Worm (Caenorhabditis elegans) whole organism, L3 larva: ENCODE results near the gene ocr-1.

Experiments
- R02D3.7 ChIP-seq: fragments of 150-350 bp; optimal IDR thresholded peaks from 2 replicates; lab custom pipeline; 2014; ENCODE audit warnings: missing biosample characterization, missing genetic modification characterization
- ZK546.5 ChIP-seq: sonication (generic microtip); optimal IDR thresholded peaks from 2 replicates; lab custom pipeline; 2017; ENCODE audit warnings: missing biosample characterization, missing genetic modification characterization
- aly-2 ChIP-seq: fragments of 150-350 bp; optimal IDR thresholded peaks from 2 replicates; lab custom pipeline; 2014; ENCODE audit warnings: missing biosample characterization, missing genetic modification characterization
- ama-1 ChIP-seq: fragments of 150-350 bp; optimal IDR thresholded peaks from 2 replicates; lab custom pipeline; 2018
- ceh-28 ChIP-seq: fragments of 150-350 bp; optimal IDR thresholded peaks from 2 replicates; lab custom pipeline; 2014; ENCODE audit warnings: missing biosample characterization, missing genetic modification reagents, missing genetic modification characterization
- ceh-82 ChIP-seq: fragments of 150-350 bp; optimal IDR thresholded peaks from 2 replicates; lab custom pipeline; 2014; ENCODE audit warnings: missing biosample characterization, missing genetic modification characterization
- ceh-9 ChIP-seq: sonication (generic microtip); optimal IDR thresholded peaks from 2 replicates; lab custom pipeline; 2018; ENCODE audit warnings: missing biosample characterization, missing genetic modification characterization
- daf-12 ChIP-seq: fragments of 150-350 bp; optimal IDR thresholded peaks from 2 replicates; lab custom pipeline; 2014; ENCODE audit warnings: missing biosample characterization, missing genetic modification reagents, missing genetic modification characterization
- egl-27 ChIP-seq: sonication (generic microtip); optimal IDR thresholded peaks from 4 replicates; lab custom pipeline; 2017; ENCODE audit warnings: missing biosample characterization, missing genetic modification reagents, missing genetic modification characterization
- egl-5 ChIP-seq: fragments of 150-350 bp; optimal IDR thresholded peaks from 2 replicates; lab custom pipeline; 2017; ENCODE audit warnings: missing biosample characterization, missing genetic modification reagents, missing genetic modification characterization, inconsistent platforms
- elt-1 ChIP-seq: fragments of 150-350 bp; optimal IDR thresholded peaks from 2 replicates; lab custom pipeline; 2014; ENCODE audit warnings: missing biosample characterization, missing genetic modification characterization
- elt-2 ChIP-seq: sonication (generic microtip); optimal IDR thresholded peaks from 2 replicates; lab custom pipeline; 2016; ENCODE audit warnings: missing genetic modification reagents, mild to moderate bottlenecking, missing genetic modification characterization, missing compliant biosample characterization
- elt-3 ChIP-seq, 3 experiments: fragments of 150-350 bp in 1 of 3; sonication (generic microtip) in 2 of 3; optimal IDR thresholded peaks; 2 replicates in 2 of 3; 4 replicates in 1 of 3; lab custom pipeline; 2014 to 2017; ENCODE audit warnings: missing biosample characterization in 3 of 3, missing genetic modification characterization in 3 of 3
- fkh-10 ChIP-seq: sonication (generic microtip); optimal IDR thresholded peaks from 2 replicates; lab custom pipeline; 2017; ENCODE audit warnings: missing biosample characterization, missing genetic modification reagents, missing genetic modification characterization
- fkh-2 ChIP-seq: fragments of 150-350 bp; optimal IDR thresholded peaks from 2 replicates; lab custom pipeline; 2014; ENCODE audit warnings: missing biosample characterization, missing genetic modification reagents, missing genetic modification characterization
- fos-1 ChIP-seq: fragments of 150-350 bp; optimal IDR thresholded peaks from 2 replicates; lab custom pipeline; 2014; ENCODE audit warnings: missing biosample characterization, missing genetic modification characterization
- hmg-11 ChIP-seq: sonication (generic microtip); optimal IDR thresholded peaks from 2 replicates; lab custom pipeline; 2016; ENCODE audit warnings: missing genetic modification characterization, missing compliant biosample characterization
- jun-1 ChIP-seq: fragments of 150-350 bp; optimal IDR thresholded peaks from 2 replicates; lab custom pipeline; 2014; ENCODE audit warnings: missing biosample characterization, missing genetic modification reagents, missing genetic modification characterization
- lin-15B ChIP-seq: fragments of 150-350 bp; optimal IDR thresholded peaks from 2 replicates; lab custom pipeline; 2014; ENCODE audit warnings: missing biosample characterization, missing genetic modification characterization
- lin-39 ChIP-seq: fragments of 150-350 bp; optimal IDR thresholded peaks from 2 replicates; lab custom pipeline; 2018; ENCODE audit warnings: missing biosample characterization, missing genetic modification reagents, missing genetic modification characterization
- lsy-12 ChIP-seq: sonication (generic microtip); optimal IDR thresholded peaks from 2 replicates; lab custom pipeline; 2016; ENCODE audit warnings: mild to moderate bottlenecking, missing genetic modification characterization, missing compliant biosample characterization
- mdl-1 ChIP-seq: fragments of 150-350 bp; optimal IDR thresholded peaks from 2 replicates; lab custom pipeline; 2014; ENCODE audit warnings: missing biosample characterization, missing genetic modification characterization
- mml-1 ChIP-seq: fragments of 150-350 bp; sonication (generic microtip); optimal IDR thresholded peaks from 3 replicates; lab custom pipeline; 2014; ENCODE audit warnings: missing biosample characterization, missing genetic modification characterization
- nfya-1 ChIP-seq: sonication (generic microtip); optimal IDR thresholded peaks from 2 replicates; lab custom pipeline; 2017; ENCODE audit warnings: missing genetic modification characterization, mild to moderate bottlenecking, missing compliant biosample characterization, antibody characterized with exemption, moderate library complexity; ENCODE audit not compliant: insufficient read depth
- nhr-11 ChIP-seq: fragments of 150-350 bp; optimal IDR thresholded peaks from 2 replicates; lab custom pipeline; 2014; ENCODE audit warnings: missing biosample characterization, missing genetic modification characterization
- nhr-12 ChIP-seq: fragments of 150-350 bp; optimal IDR thresholded peaks from 2 replicates; lab custom pipeline; 2014; ENCODE audit warnings: missing biosample characterization, missing genetic modification characterization
- nhr-23 ChIP-seq: fragments of 150-350 bp; optimal IDR thresholded peaks from 2 replicates; lab custom pipeline; 2014; ENCODE audit warnings: missing biosample characterization, missing genetic modification reagents, missing genetic modification characterization
- nhr-237 ChIP-seq: fragments of 150-350 bp; optimal IDR thresholded peaks from 2 replicates; lab custom pipeline; 2014; ENCODE audit warnings: missing biosample characterization, missing genetic modification characterization
- nhr-25 ChIP-seq: sonication (generic microtip); optimal IDR thresholded peaks from 2 replicates; lab custom pipeline; 2017; ENCODE audit warnings: missing biosample characterization, missing genetic modification characterization
- nhr-28 ChIP-seq: fragments of 150-350 bp; optimal IDR thresholded peaks from 2 replicates; lab custom pipeline; 2014; ENCODE audit warnings: missing biosample characterization, missing genetic modification characterization
- nhr-43 ChIP-seq: sonication (generic microtip); optimal IDR thresholded peaks from 2 replicates; lab custom pipeline; 2016; ENCODE audit warnings: mild to moderate bottlenecking, missing genetic modification characterization, missing compliant biosample characterization; ENCODE audit not compliant: poor library complexity, severe bottlenecking
- nhr-67 ChIP-seq: fragments of 150-350 bp; optimal IDR thresholded peaks from 2 replicates; lab custom pipeline; 2014; ENCODE audit warnings: missing biosample characterization, missing genetic modification characterization
- nhr-76 ChIP-seq: fragments of 150-350 bp; sonication (generic microtip); optimal IDR thresholded peaks from 5 replicates; lab custom pipeline; 2014; ENCODE audit warnings: missing biosample characterization, missing genetic modification characterization
- nhr-77 ChIP-seq: fragments of 150-350 bp; optimal IDR thresholded peaks from 2 replicates; lab custom pipeline; 2014; ENCODE audit warnings: missing biosample characterization, missing genetic modification characterization
- pqm-1 ChIP-seq: fragments of 150-350 bp; optimal IDR thresholded peaks from 2 replicates; lab custom pipeline; 2017; ENCODE audit warnings: missing biosample characterization, missing genetic modification characterization, inconsistent platforms
- sea-2 ChIP-seq: fragments of 150-350 bp; sonication (generic microtip); optimal IDR thresholded peaks from 4 replicates; lab custom pipeline; 2014; ENCODE audit warnings: missing biosample characterization, missing genetic modification reagents, missing genetic modification characterization
- skn-1 ChIP-seq: fragments of 150-350 bp; optimal IDR thresholded peaks from 2 replicates; lab custom pipeline; 2014; ENCODE audit warnings: missing biosample characterization, missing genetic modification characterization
- snpc-4 ChIP-seq: fragments of 150-350 bp; optimal IDR thresholded peaks from 2 replicates; lab custom pipeline; 2014; ENCODE audit warnings: missing biosample characterization, missing genetic modification characterization
- tbx-2 ChIP-seq: sonication (generic microtip); optimal IDR thresholded peaks from 2 replicates; lab custom pipeline; 2016; ENCODE audit warnings: mild to moderate bottlenecking, missing genetic modification characterization, missing compliant biosample characterization
- unc-39 ChIP-seq: sonication (generic microtip); optimal IDR thresholded peaks from 4 replicates; lab custom pipeline; 2017; ENCODE audit warnings: missing biosample characterization, missing genetic modification characterization
- unc-62 ChIP-seq: fragments of 150-350 bp; sonication (generic microtip); optimal IDR thresholded peaks from 4 replicates; lab custom pipeline; 2014; ENCODE audit warnings: missing biosample characterization, missing genetic modification reagents, missing genetic modification characterization
- zag-1 ChIP-seq: fragments of 150-350 bp; optimal IDR thresholded peaks from 2 replicates; lab custom pipeline; 2014; ENCODE audit warnings: missing biosample characterization, missing genetic modification characterization
- ztf-11 ChIP-seq: fragments of 150-350 bp; optimal IDR thresholded peaks from 2 replicates; lab custom pipeline; 2014; ENCODE audit warnings: missing biosample characterization, missing genetic modification characterization
- ztf-4 ChIP-seq: fragments of 150-350 bp; optimal IDR thresholded peaks from 2 replicates; lab custom pipeline; 2014; ENCODE audit warnings: missing biosample characterization, missing genetic modification characterization

ocr-1 gene

DNA sequence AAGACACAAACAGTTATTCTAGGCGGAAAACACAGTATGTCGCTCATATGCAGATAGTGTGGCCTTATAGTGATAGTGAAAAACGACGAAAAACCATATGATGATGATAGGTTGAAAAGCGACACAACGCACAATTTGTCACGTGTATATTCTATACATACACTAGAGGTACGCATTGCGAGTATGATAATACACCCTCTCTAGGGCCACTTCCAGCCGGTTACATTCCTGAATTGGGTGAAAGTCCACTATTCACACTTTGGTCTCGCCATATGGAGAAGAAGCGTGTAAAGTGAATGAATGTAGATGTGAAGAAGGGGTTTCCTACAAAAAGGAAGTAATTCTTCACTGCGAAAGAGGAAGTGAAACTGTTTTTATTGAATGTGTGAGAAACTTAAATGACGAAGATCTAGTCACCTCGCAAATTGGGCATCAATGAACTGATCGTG lies 34.7 kb upstream of the ocr-1 start (continued):
- TF ChIP-seq nhr-28 (no peak), mml-1 (tag; lab: Kevin White, UChicago) (no peak), fkh-2 (tag; lab: Kevin White, UChicago) (no peak), nhr-25 (tag; lab: Kevin White, UChicago) (peak; percentile 17), snpc-4 (peak; percentile 38), elt-2 (tag; lab: Kevin White, UChicago) (peak; percentile 94), aly-2 (tag; lab: Kevin White, UChicago) (no peak), nfya-1 (tag; lab: Kevin White, UChicago) (peak; percentile 2), fkh-10 (GFP tag; lab: Kevin White, UChicago) (no peak), lsy-12 (tag; lab: Kevin White, UChicago) (no peak), tbx-2 (tag; lab: Kevin White, UChicago) (no peak)

ce11 chrV:10730824-10731416 lies 33.2 kb upstream of the ocr-1 start:
- no peak for TF ChIP-seq nhr-237
- peak; percentile 1 for TF ChIP-seq unc-62 (GFP tag; lab: Kevin White, UChicago)
- no peak for TF ChIP-seq fkh-10 (GFP tag; lab: Kevin White, UChicago)
- no peak for TF ChIP-seq tbx-2 (tag; lab: Kevin White, UChicago)
- TF ChIP-seq skn-1 (tag; lab: Kevin White, UChicago), result no peak
- peak; percentile 7 for TF ChIP-seq nhr-11 (tag; lab: Kevin White, UChicago)
- TF ChIP-seq daf-12 (tag; lab: Kevin White, UChicago), result no peak
- no peak for TF ChIP-seq zag-1 (tag; lab: Kevin White, UChicago)

DNA sequence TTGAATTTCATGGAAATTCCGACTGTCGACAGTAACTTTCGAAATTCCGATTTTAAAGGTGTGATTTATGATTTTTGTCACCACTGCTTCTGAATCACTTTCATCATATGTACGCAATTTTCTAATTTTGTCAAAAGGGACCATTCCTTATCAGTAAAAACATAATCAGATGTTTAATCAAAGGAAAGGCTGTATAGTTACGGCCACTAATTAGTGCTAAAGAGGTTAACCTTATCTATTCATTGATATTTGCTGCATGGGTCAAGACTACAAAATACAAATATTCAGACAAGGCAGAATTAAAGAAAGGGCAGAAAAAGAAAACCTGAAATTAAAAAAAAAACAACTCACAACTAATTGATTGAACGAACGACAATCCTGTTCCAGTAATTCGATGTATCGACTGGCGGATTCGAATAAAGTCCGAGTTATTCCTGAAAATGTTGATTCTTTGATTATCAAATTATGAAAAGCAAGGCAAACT lies 32.1 kb upstream of the ocr-1 start, which contains the start of gene T28B11.1:
TSS of gene T28B11.1 (minus strand) at position 434 of the 484 bp plus-strand sequence.
- TF ChIP-seq elt-2 (tag; lab: Kevin White, UChicago) (peak; percentile 80), ZK546.5 (no peak)

DNA sequence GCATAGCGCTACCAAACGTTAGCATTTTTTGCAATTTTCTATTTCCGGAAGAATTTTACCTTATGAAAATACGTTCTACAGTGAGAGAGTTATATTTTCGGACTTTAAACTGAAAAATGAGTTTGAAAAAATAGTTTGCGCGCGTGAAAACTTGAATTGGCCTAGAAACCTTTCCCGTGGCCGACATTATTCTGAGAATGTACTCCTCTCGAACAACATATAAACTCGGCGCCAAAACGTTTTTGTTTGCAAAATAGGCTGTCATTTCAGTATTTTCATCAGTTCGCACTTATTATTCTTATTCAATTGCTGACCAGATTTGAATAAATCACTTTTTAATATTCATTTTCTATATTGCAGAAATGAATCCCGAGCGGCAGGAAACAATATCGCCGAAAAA lies 27.4 kb upstream of the ocr-1 start, which contains the start of the genes mre-11 and wdr-5.3:
TSS of gene mre-11 (minus strand) at position 113 of the 400 bp plus-strand sequence.
TSS of gene wdr-5.3 (plus strand) at position 361 of the 400 bp plus-strand sequence.
- no peak for TF ChIP-seq fos-1 (tag; lab: Kevin White, UChicago)
- no peak for TF ChIP-seq elt-3 (tag; optimal IDR thresholded peaks at IDR 0.05; lab: Kevin White, UChicago)
- TF ChIP-seq ceh-28 (tag; lab: Kevin White, UChicago), result no peak
- TF ChIP-seq aly-2 (tag; lab: Kevin White, UChicago), result no peak
- peak; percentile 76 for TF ChIP-seq lin-15B (tag; lab: Kevin White, UChicago)
- TF ChIP-seq egl-5 (tag; lab: Kevin White, UChicago), result no peak
- peak; percentile 85 for TF ChIP-seq snpc-4
- no peak for TF ChIP-seq mml-1 (tag; lab: Kevin White, UChicago)
- TF ChIP-seq ceh-82, result no peak
- no peak for TF ChIP-seq hmg-11 (tag; lab: Kevin White, UChicago)
- TF ChIP-seq jun-1 (tag; lab: Kevin White, UChicago), result no peak
- no peak for TF ChIP-seq pqm-1 (tag; lab: Kevin White, UChicago)
- no peak for TF ChIP-seq nhr-76 (tag; lab: Kevin White, UChicago)
- TF ChIP-seq nhr-77 (tag; lab: Kevin White, UChicago), result no peak
- TF ChIP-seq elt-1 (tag; lab: Kevin White, UChicago), result no peak
- no peak for TF ChIP-seq zag-1 (tag; lab: Kevin White, UChicago)
- no peak for TF ChIP-seq R02D3.7 (tag; lab: Kevin White, UChicago)
- no peak for TF ChIP-seq unc-39
- TF ChIP-seq egl-27 (tag; lab: Kevin White, UChicago), result no peak
- TF ChIP-seq nhr-23 (tag; lab: Kevin White, UChicago), result peak; percentile 62
- TF ChIP-seq sea-2, result no peak
- TF ChIP-seq fkh-2 (tag; lab: Kevin White, UChicago), result no peak
- no peak for TF ChIP-seq lin-39 (tag; lab: Kevin White, UChicago)
- peak; percentile 66 for TF ChIP-seq nfya-1 (tag; lab: Kevin White, UChicago)
- no peak for TF ChIP-seq ZK546.5
- TF ChIP-seq tbx-2 (tag; lab: Kevin White, UChicago), result no peak
- no peak for TF ChIP-seq ztf-11 (tag; lab: Kevin White, UChicago)
- TF ChIP-seq ceh-9 (tag; lab: Kevin White, UChicago), result no peak
- no peak for TF ChIP-seq mdl-1 (tag; lab: Kevin White, UChicago)
- TF ChIP-seq ztf-4, result no peak
- no peak for TF ChIP-seq unc-62 (GFP tag; lab: Kevin White, UChicago)
- TF ChIP-seq skn-1 (tag; lab: Kevin White, UChicago), result peak; percentile 12
- TF ChIP-seq lsy-12 (tag; lab: Kevin White, UChicago), result no peak
- TF ChIP-seq nhr-67 (tag; lab: Kevin White, UChicago), result no peak
- TF ChIP-seq nhr-43 (tag; lab: Kevin White, UChicago), result peak; percentile 58
- no peak for TF ChIP-seq nhr-12 (tag; lab: Kevin White, UChicago)
- no peak for TF ChIP-seq ama-1 (lab: Kevin White, UChicago)
- no peak for TF ChIP-seq fkh-10 (GFP tag; lab: Kevin White, UChicago)
- TF ChIP-seq elt-2 (tag; lab: Kevin White, UChicago), result peak; percentile 36
- TF ChIP-seq nhr-237, result no peak
- peak; percentile 24 for TF ChIP-seq nhr-25 (tag; lab: Kevin White, UChicago)
